Worm (Caenorhabditis elegans) whole organism, mixed stage, embryonic: ENCODE data around the gene daf-7.

Experiments used
- bed-3 ChIP-seq: fragments of 200-800 bp; sonication (Bioruptor generic); optimal IDR thresholded peaks from 3 replicates; lab custom pipeline; 2018; ENCODE audit warnings: mild to moderate bottlenecking, missing genetic modification characterization, moderate library complexity, missing compliant biosample characterization
- blmp-1 ChIP-seq: fragments of 150-350 bp; optimal IDR thresholded peaks from 2 replicates; lab custom pipeline; 2014; ENCODE audit warnings: missing biosample characterization, missing genetic modification characterization
- ceh-39 ChIP-seq: fragments of 150-350 bp; optimal IDR thresholded peaks from 2 replicates; lab custom pipeline; 2014; ENCODE audit warnings: missing biosample characterization, missing genetic modification characterization
- ceh-43 ChIP-seq: fragments of 200-800 bp; sonication (Bioruptor generic); optimal IDR thresholded peaks from 2 replicates; lab custom pipeline; 2018; ENCODE audit warnings: mild to moderate bottlenecking, missing genetic modification characterization, moderate library complexity, missing compliant biosample characterization
- ces-1 ChIP-seq: fragments of 150-350 bp; optimal IDR thresholded peaks from 2 replicates; lab custom pipeline; 2014; ENCODE audit warnings: missing biosample characterization, missing genetic modification reagents, missing genetic modification characterization
- cnd-1 ChIP-seq: fragments of 200-800 bp; sonication (Bioruptor generic); optimal IDR thresholded peaks from 2 replicates; lab custom pipeline; 2018; ENCODE audit warnings: mild to moderate bottlenecking, missing genetic modification characterization, missing compliant biosample characterization
- drap-1 ChIP-seq: fragments of 200-800 bp; sonication (Bioruptor generic); optimal IDR thresholded peaks from 3 replicates; lab custom pipeline; 2018; ENCODE audit warnings: mild to moderate bottlenecking, missing genetic modification characterization, missing compliant biosample characterization
- elt-1 ChIP-seq: sonication (generic microtip); optimal IDR thresholded peaks from 2 replicates; lab custom pipeline; 2017; ENCODE audit warnings: missing genetic modification characterization, mild to moderate bottlenecking, missing compliant biosample characterization, antibody characterized with exemption, moderate library complexity, borderline replicate concordance; ENCODE audit not compliant: insufficient read depth
- elt-3 ChIP-seq: fragments of 150-350 bp; optimal IDR thresholded peaks from 2 replicates; lab custom pipeline; 2014; ENCODE audit warnings: missing biosample characterization, missing genetic modification characterization
- flh-1 ChIP-seq: fragments of 200-800 bp; sonication (Bioruptor generic); optimal IDR thresholded peaks from 2 replicates; lab custom pipeline; 2018; ENCODE audit warnings: mild to moderate bottlenecking, missing genetic modification characterization, moderate library complexity, missing compliant biosample characterization
- ham-2 ChIP-seq: fragments of 200-800 bp; sonication (Bioruptor generic); optimal IDR thresholded peaks from 2 replicates; lab custom pipeline; 2018; ENCODE audit warnings: mild to moderate bottlenecking, missing genetic modification characterization, missing compliant biosample characterization
- hlh-1 ChIP-seq: fragments of 150-350 bp; optimal IDR thresholded peaks from 2 replicates; lab custom pipeline; 2014; ENCODE audit warnings: missing biosample characterization, missing genetic modification reagents, missing genetic modification characterization
- lin-13 ChIP-seq: fragments of 150-350 bp; optimal IDR thresholded peaks from 2 replicates; lab custom pipeline; 2014; ENCODE audit warnings: missing biosample characterization, missing genetic modification characterization
- lin-32 ChIP-seq: fragments of 200-800 bp; sonication (Bioruptor generic); optimal IDR thresholded peaks from 2 replicates; lab custom pipeline; 2018; ENCODE audit warnings: mild to moderate bottlenecking, missing genetic modification characterization, missing compliant biosample characterization
- lsy-2 ChIP-seq: fragments of 150-350 bp; optimal IDR thresholded peaks from 2 replicates; lab custom pipeline; 2014; ENCODE audit warnings: missing biosample characterization, missing genetic modification characterization
- mab-5 ChIP-seq: fragments of 150-350 bp; optimal IDR thresholded peaks from 2 replicates; lab custom pipeline; 2014; ENCODE audit warnings: missing biosample characterization, missing genetic modification characterization
- mep-1 ChIP-seq: fragments of 150-350 bp; optimal IDR thresholded peaks from 2 replicates; lab custom pipeline; 2017; ENCODE audit warnings: missing biosample characterization, missing genetic modification reagents, missing genetic modification characterization, inconsistent platforms
- nhr-12 ChIP-seq: fragments of 150-350 bp; optimal IDR thresholded peaks from 2 replicates; lab custom pipeline; 2014; ENCODE audit warnings: missing biosample characterization, missing genetic modification characterization
- nhr-2 ChIP-seq: fragments of 150-350 bp; optimal IDR thresholded peaks from 2 replicates; lab custom pipeline; 2014; ENCODE audit warnings: missing biosample characterization, missing genetic modification characterization
- nhr-237 ChIP-seq: fragments of 150-350 bp; optimal IDR thresholded peaks from 2 replicates; lab custom pipeline; 2014; ENCODE audit warnings: missing biosample characterization, missing genetic modification characterization
- nhr-28 ChIP-seq: fragments of 150-350 bp; optimal IDR thresholded peaks from 2 replicates; lab custom pipeline; 2014; ENCODE audit warnings: missing biosample characterization, missing genetic modification characterization
- nhr-76 ChIP-seq: sonication (generic microtip); optimal IDR thresholded peaks from 2 replicates; lab custom pipeline; 2017; ENCODE audit warnings: missing biosample characterization, missing genetic modification characterization
- pha-4 ChIP-seq: fragments of 150-350 bp; optimal IDR thresholded peaks from 2 replicates; lab custom pipeline; 2018; ENCODE audit warnings: missing biosample characterization, missing genetic modification reagents, missing genetic modification characterization
- sem-2 ChIP-seq: fragments of 200-800 bp; sonication (Bioruptor generic); optimal IDR thresholded peaks from 2 replicates; lab custom pipeline; 2018; ENCODE audit warnings: mild to moderate bottlenecking, missing genetic modification characterization, missing compliant biosample characterization
- snpc-4 ChIP-seq: fragments of 150-350 bp; optimal IDR thresholded peaks from 2 replicates; lab custom pipeline; 2014; ENCODE audit warnings: missing biosample characterization, missing genetic modification characterization
- sptf-1 ChIP-seq: sonication (generic microtip); optimal IDR thresholded peaks from 2 replicates; lab custom pipeline; 2017; ENCODE audit warnings: mild to moderate bottlenecking, missing genetic modification characterization, moderate library complexity, missing compliant biosample characterization
- tbx-8 ChIP-seq: fragments of 200-800 bp; sonication (Bioruptor generic); optimal IDR thresholded peaks from 2 replicates; lab custom pipeline; 2018; ENCODE audit warnings: mild to moderate bottlenecking, missing genetic modification characterization, moderate library complexity, missing compliant biosample characterization
- unc-120 ChIP-seq: sonication (generic microtip); optimal IDR thresholded peaks from 2 replicates; lab custom pipeline; 2017; ENCODE audit warnings: missing genetic modification characterization, missing compliant biosample characterization; ENCODE audit not compliant: poor library complexity, severe bottlenecking
- unc-39 ChIP-seq: fragments of 150-350 bp; optimal IDR thresholded peaks from 2 replicates; lab custom pipeline; 2014; ENCODE audit warnings: missing biosample characterization, missing genetic modification characterization
- unc-62 ChIP-seq: fragments of 150-350 bp; optimal IDR thresholded peaks from 2 replicates; lab custom pipeline; 2014; ENCODE audit warnings: missing biosample characterization, missing genetic modification reagents, missing genetic modification characterization
- zip-8 ChIP-seq: fragments of 150-350 bp; optimal IDR thresholded peaks from 2 replicates; lab custom pipeline; 2014; ENCODE audit warnings: missing biosample characterization, missing genetic modification characterization
- ztf-11 ChIP-seq: fragments of 150-350 bp; optimal IDR thresholded peaks from 2 replicates; lab custom pipeline; 2014; ENCODE audit warnings: missing biosample characterization, missing genetic modification characterization

Gene daf-7

ce11 chrIII:825256-825655 is 13.6 kb downstream of the daf-7 start:
- no peak for TF ChIP-seq nhr-12 (tag; lab: Kevin White, UChicago)
- no peak for TF ChIP-seq hlh-1 (tag; lab: Kevin White, UChicago)
- no peak for TF ChIP-seq bed-3 (GFP tag; lab: Kevin White, UChicago)
- TF ChIP-seq nhr-2 (tag; lab: Kevin White, UChicago), result no peak
- TF ChIP-seq unc-39 (tag; lab: Kevin White, UChicago), result no peak
- no peak for TF ChIP-seq ham-2 (GFP tag; lab: Kevin White, UChicago)
- TF ChIP-seq unc-120 (tag; lab: Kevin White, UChicago), result no peak
- no peak for TF ChIP-seq elt-1 (tag; lab: Kevin White, UChicago)
- no peak for TF ChIP-seq ceh-39 (tag; lab: Kevin White, UChicago)
- no peak for TF ChIP-seq blmp-1 (tag; lab: Kevin White, UChicago)
- no peak for TF ChIP-seq nhr-28
- no peak for TF ChIP-seq cnd-1
- TF ChIP-seq lin-32, result no peak
- no peak for TF ChIP-seq ztf-11 (tag; lab: Kevin White, UChicago)
- TF ChIP-seq unc-62 (GFP tag; lab: Kevin White, UChicago), result no peak
- TF ChIP-seq elt-3 (tag; lab: Kevin White, UChicago), result no peak
- no peak for TF ChIP-seq drap-1 (GFP tag; lab: Kevin White, UChicago)

- no peak for TF ChIP-seq flh-1 (GFP tag; lab: Kevin White, UChicago)
- no peak for TF ChIP-seq blmp-1 (tag; lab: Kevin White, UChicago)
- no peak for TF ChIP-seq ces-1 (GFP tag; lab: Kevin White, UChicago)
- TF ChIP-seq snpc-4, result no peak
- no peak for TF ChIP-seq nhr-28
- no peak for TF ChIP-seq sem-2 (GFP tag; lab: Kevin White, UChicago)
- TF ChIP-seq tbx-8 (GFP tag; lab: Kevin White, UChicago), result no peak
- no peak for TF ChIP-seq lin-32
- no peak for TF ChIP-seq elt-3 (tag; lab: Kevin White, UChicago)
- TF ChIP-seq ham-2 (GFP tag; lab: Kevin White, UChicago), result no peak
- TF ChIP-seq pha-4 (tag; lab: Kevin White, UChicago), result no peak
- TF ChIP-seq nhr-2 (tag; lab: Kevin White, UChicago), result no peak
- TF ChIP-seq hlh-1 (tag; lab: Kevin White, UChicago), result no peak
- TF ChIP-seq sptf-1 (tag; lab: Kevin White, UChicago), result no peak
- no peak for TF ChIP-seq zip-8 (tag; lab: Kevin White, UChicago)
Observed at ce11 chrIII:831961-832360, 20.3 kb downstream of the daf-7 start, which contains the start of gene ceeh-1. TSS of gene ceeh-1 (minus strand) at chrIII:832277.

- TF ChIP-seq nhr-76 (tag; lab: Kevin White, UChicago), result no peak
- no peak for TF ChIP-seq nhr-12 (tag; lab: Kevin White, UChicago)
- TF ChIP-seq ces-1 (GFP tag; lab: Kevin White, UChicago), result no peak
- no peak for TF ChIP-seq hlh-1 (tag; lab: Kevin White, UChicago)
- no peak for TF ChIP-seq bed-3 (GFP tag; lab: Kevin White, UChicago)
- no peak for TF ChIP-seq lsy-2 (tag; lab: Kevin White, UChicago)
- no peak for TF ChIP-seq nhr-237
- TF ChIP-seq ceh-43, result no peak
- TF ChIP-seq nhr-2 (tag; lab: Kevin White, UChicago), result no peak
- TF ChIP-seq elt-3 (tag; lab: Kevin White, UChicago), result no peak
- no peak for TF ChIP-seq pha-4 (tag; lab: Kevin White, UChicago)
- TF ChIP-seq unc-62 (GFP tag; lab: Kevin White, UChicago), result no peak
- TF ChIP-seq unc-39 (tag; lab: Kevin White, UChicago), result no peak
- TF ChIP-seq ztf-11 (tag; lab: Kevin White, UChicago), result no peak
- no peak for TF ChIP-seq mab-5 (tag; lab: Kevin White, UChicago)
- no peak for TF ChIP-seq mep-1 (tag; lab: Kevin White, UChicago)
- TF ChIP-seq nhr-28, result no peak
- no peak for TF ChIP-seq zip-8 (tag; lab: Kevin White, UChicago)
- TF ChIP-seq lin-13, result no peak
- TF ChIP-seq ham-2 (GFP tag; lab: Kevin White, UChicago), result no peak
Observed at ce11 chrIII:832855-833504, 21.3 kb downstream of the daf-7 start, which contains the start of gene zip-2. TSS of gene zip-2 (plus strand) at chrIII:832982.
